Worm (Caenorhabditis elegans) whole organism, L1 larva: ENCODE results near the gene ddx-23.

ENCODE experiments used
- aha-1 ChIP-seq: fragments of 150-350 bp; optimal IDR thresholded peaks from 2 replicates; lab custom pipeline; 2014; ENCODE audit warnings: missing biosample characterization, missing genetic modification characterization
- alr-1 ChIP-seq: fragments of 200-800 bp; sonication (Bioruptor generic); optimal IDR thresholded peaks from 2 replicates; lab custom pipeline; 2018; ENCODE audit warnings: borderline replicate concordance, mild to moderate bottlenecking, missing genetic modification characterization, missing compliant biosample characterization
- dpl-1 ChIP-seq, 3 experiments: fragments of 150-350 bp in 2 of 3; sonication (generic microtip) in 1 of 3; optimal IDR thresholded peaks; 2 replicates each; lab custom pipeline; 2014 to 2017; ENCODE audit warnings: missing biosample characterization in 3 of 3, missing genetic modification characterization in 3 of 3, missing genetic modification reagents in 3 of 3
- elt-3 ChIP-seq, 6 experiments: fragments of 150-350 bp in 1 of 6; sonication (generic microtip); optimal IDR thresholded peaks; 2 replicates each; lab custom pipeline; 2017 to 2018; ENCODE audit warnings: missing biosample characterization in 6 of 6, missing genetic modification characterization in 6 of 6, inconsistent platforms in 1 of 6
- fos-1 ChIP-seq: fragments of 150-350 bp; optimal IDR thresholded peaks from 2 replicates; lab custom pipeline; 2014; ENCODE audit warnings: missing biosample characterization, missing genetic modification characterization
- jun-1 ChIP-seq: fragments of 150-350 bp; optimal IDR thresholded peaks from 2 replicates; lab custom pipeline; 2014; ENCODE audit warnings: missing biosample characterization, missing genetic modification reagents, missing genetic modification characterization
- lin-13 ChIP-seq: fragments of 150-350 bp; optimal IDR thresholded peaks from 2 replicates; lab custom pipeline; 2014; ENCODE audit warnings: missing biosample characterization, missing genetic modification reagents, missing genetic modification characterization
- nhr-12 ChIP-seq: sonication (generic microtip); optimal IDR thresholded peaks from 2 replicates; lab custom pipeline; 2017; ENCODE audit warnings: missing biosample characterization, missing genetic modification characterization
- nhr-90 ChIP-seq: sonication (generic microtip); optimal IDR thresholded peaks from 2 replicates; lab custom pipeline; 2016; ENCODE audit warnings: mild to moderate bottlenecking, missing genetic modification characterization, missing compliant biosample characterization; ENCODE audit not compliant: poor library complexity
- unc-130 ChIP-seq: fragments of 150-350 bp; optimal IDR thresholded peaks from 2 replicates; lab custom pipeline; 2017; ENCODE audit warnings: missing biosample characterization, missing genetic modification characterization, inconsistent platforms
- unc-62 ChIP-seq: fragments of 150-350 bp; optimal IDR thresholded peaks from 2 replicates; lab custom pipeline; 2014; ENCODE audit warnings: missing biosample characterization, missing genetic modification reagents, missing genetic modification characterization
- ztf-4 ChIP-seq: fragments of 150-350 bp; optimal IDR thresholded peaks from 2 replicates; lab custom pipeline; 2014; ENCODE audit warnings: missing biosample characterization, missing genetic modification characterization

DNA sequence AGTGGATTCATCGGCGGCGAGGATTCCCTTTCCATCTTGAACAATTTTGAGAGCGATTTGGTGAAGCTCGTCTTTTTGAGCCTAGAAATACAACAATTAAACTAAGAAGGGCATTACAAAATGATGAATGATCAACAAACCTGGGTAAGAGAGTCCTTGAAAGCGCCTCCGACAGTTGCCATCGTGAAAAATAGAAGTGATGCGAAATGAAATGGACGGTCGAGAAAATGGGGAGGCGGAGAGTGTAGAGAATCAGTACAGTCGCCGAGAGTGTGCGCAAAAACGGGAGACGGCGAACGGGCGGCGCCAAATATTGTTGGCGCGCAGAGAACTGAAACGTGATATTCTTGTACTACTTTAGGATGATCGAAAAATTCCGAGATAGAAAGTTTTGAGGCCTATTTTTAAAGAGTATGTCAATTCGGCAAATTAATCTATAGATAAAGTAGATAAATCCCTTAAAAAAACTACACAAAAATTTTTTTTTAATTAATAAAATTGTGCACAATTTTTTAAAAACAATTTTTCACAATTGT, 23.1 kb upstream of the ddx-23 start, which contains the start of gene aldo-2:
- TF ChIP-seq unc-130 (tag; lab: Kevin White, UChicago): no peak
- no peak for TF ChIP-seq unc-62 (GFP tag; lab: Kevin White, UChicago)
- TF ChIP-seq jun-1: no peak
- no peak for TF ChIP-seq fos-1 (tag; lab: Kevin White, UChicago)
- TF ChIP-seq alr-1 (tag; lab: Kevin White, UChicago): no peak
- TF ChIP-seq elt-3 (tag; optimal IDR thresholded peaks at IDR 0.05; lab: Kevin White, UChicago): peak in 1 of 6 experiments; percentile 30
- no peak for TF ChIP-seq ztf-4 (tag; lab: Kevin White, UChicago)
- no peak for TF ChIP-seq lin-13 (GFP tag; lab: Kevin White, UChicago)
- TF ChIP-seq dpl-1 (GFP tag; optimal IDR thresholded peaks at IDR 0.05; lab: Kevin White, UChicago): peak in 2 of 3 experiments; percentile 22 to 33
- no peak for TF ChIP-seq aha-1
- peak; percentile 54 for TF ChIP-seq nhr-90
- TF ChIP-seq nhr-12 (tag; lab: Kevin White, UChicago): no peak
